Worm (Caenorhabditis elegans) whole organism, midembryonic: ENCODE measurements around the gene ptp-5.2.

ENCODE experiments used
- T22C8.4 ChIP-seq: fragments of 200-800 bp; sonication (Bioruptor generic); IDR thresholded peaks from 2 replicates; pipeline ENCODE4 v1.3.6; 2022; ENCODE audit warnings: missing genetic modification characterization, missing compliant biosample characterization
- flt-1 ChIP-seq: fragments of 200-800 bp; sonication (Bioruptor generic); IDR thresholded peaks from 2 replicates; pipeline ENCODE4 v1.3.6; 2022; ENCODE audit warnings: missing genetic modification characterization, missing compliant biosample characterization
- klf-2 ChIP-seq: fragments of 200-800 bp; sonication (Bioruptor generic); conservative IDR thresholded peaks from 2 replicates; pipeline ENCODE4 v1.3.6; 2022; ENCODE audit warnings: missing genetic modification reagents, missing genetic modification characterization, missing compliant biosample characterization
- med-1 ChIP-seq: sonication (generic microtip); optimal IDR thresholded peaks from 2 replicates; lab custom pipeline; 2017; ENCODE audit warnings: missing genetic modification characterization, mild to moderate bottlenecking, missing compliant biosample characterization, antibody characterized with exemption, missing genetic modification reagents; ENCODE audit not compliant: insufficient read depth
- ref-1 ChIP-seq: fragments of 200-800 bp; sonication (Bioruptor generic); conservative IDR thresholded peaks from 2 replicates; pipeline ENCODE4 v1.3.6; 2022; ENCODE audit warnings: missing genetic modification reagents, missing genetic modification characterization, missing compliant biosample characterization
- tab-1 ChIP-seq: fragments of 200-800 bp; sonication (Bioruptor generic); IDR thresholded peaks from 2 replicates; pipeline ENCODE4 v1.3.6; 2022; ENCODE audit warnings: missing genetic modification characterization, missing compliant biosample characterization

DNA sequence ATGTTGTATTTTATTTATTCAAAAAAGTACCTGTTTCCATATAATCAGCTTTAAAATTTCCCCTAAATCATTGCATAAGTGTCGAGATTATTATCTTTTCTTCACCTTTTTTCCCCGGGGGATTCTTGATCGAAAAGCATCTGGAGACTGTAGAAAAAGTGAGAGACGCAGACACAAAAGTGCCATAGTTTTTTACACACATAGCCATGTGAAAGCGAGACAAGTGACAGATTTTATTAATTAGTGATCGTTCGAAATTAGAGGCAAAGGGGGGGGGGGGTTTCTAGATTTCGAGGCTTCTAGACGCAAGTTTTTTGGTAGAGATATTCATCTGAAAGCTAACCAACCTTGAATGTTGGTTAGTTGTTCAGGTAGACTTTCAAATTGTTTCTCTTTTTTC lies 31.5 kb downstream of the ptp-5.2 start:
- TF ChIP-seq ref-1: no peak
- no peak for TF ChIP-seq tab-1
- no peak for TF ChIP-seq flt-1 (GFP tag; lab: Robert Waterston, UW)
- TF ChIP-seq klf-2: no peak
- TF ChIP-seq med-1 (GFP tag; lab: Kevin White, UChicago): no peak
- TF ChIP-seq T22C8.4 (GFP tag; lab: Robert Waterston, UW): no peak
